Worm (Caenorhabditis elegans) whole organism, L1 larva: ENCODE results near the gene Y76B12C.8.

Experiments used
- mef-2 ChIP-seq: fragments of 150-350 bp; optimal IDR thresholded peaks from 2 replicates; lab custom pipeline; 2014; ENCODE audit warnings: missing biosample characterization, missing genetic modification characterization
- nhr-84 ChIP-seq: sonication (generic microtip); optimal IDR thresholded peaks from 2 replicates; lab custom pipeline; 2017; ENCODE audit warnings: missing biosample characterization, missing genetic modification characterization
- skn-1 ChIP-seq: fragments of 150-350 bp; optimal IDR thresholded peaks from 2 replicates; lab custom pipeline; 2014; ENCODE audit warnings: missing biosample characterization, missing genetic modification characterization

DNA sequence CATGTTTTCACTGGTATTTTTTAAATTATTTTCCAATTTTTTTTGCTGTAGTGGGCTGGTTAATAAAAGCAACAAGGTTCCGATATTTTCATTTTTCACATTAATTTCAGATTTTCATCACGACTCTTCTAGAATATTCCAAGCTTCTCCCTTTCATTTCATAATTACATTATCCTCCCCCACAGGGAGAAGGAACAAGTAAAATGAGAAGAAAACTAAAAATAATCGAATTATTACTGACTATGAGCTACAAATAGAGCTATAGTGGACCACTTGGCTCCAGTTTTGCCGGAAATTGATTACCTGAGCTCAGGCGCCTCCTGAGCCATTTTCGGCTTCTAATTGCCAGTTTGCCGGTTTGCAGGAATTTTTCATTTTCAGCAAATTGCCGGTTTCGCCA lies 4.2 kb upstream of the Y76B12C.8 start:
- TF ChIP-seq nhr-84 (no peak), skn-1 (no peak), mef-2 (tag; lab: Kevin White, UChicago) (no peak)
